Fruit fly (Drosophila melanogaster): ENCODE results near the gene Rcd4.
A peak's percentile ranks its signal among the peaks of the same experiment; 100 is the strongest.

The Rcd4 gene

DNA sequence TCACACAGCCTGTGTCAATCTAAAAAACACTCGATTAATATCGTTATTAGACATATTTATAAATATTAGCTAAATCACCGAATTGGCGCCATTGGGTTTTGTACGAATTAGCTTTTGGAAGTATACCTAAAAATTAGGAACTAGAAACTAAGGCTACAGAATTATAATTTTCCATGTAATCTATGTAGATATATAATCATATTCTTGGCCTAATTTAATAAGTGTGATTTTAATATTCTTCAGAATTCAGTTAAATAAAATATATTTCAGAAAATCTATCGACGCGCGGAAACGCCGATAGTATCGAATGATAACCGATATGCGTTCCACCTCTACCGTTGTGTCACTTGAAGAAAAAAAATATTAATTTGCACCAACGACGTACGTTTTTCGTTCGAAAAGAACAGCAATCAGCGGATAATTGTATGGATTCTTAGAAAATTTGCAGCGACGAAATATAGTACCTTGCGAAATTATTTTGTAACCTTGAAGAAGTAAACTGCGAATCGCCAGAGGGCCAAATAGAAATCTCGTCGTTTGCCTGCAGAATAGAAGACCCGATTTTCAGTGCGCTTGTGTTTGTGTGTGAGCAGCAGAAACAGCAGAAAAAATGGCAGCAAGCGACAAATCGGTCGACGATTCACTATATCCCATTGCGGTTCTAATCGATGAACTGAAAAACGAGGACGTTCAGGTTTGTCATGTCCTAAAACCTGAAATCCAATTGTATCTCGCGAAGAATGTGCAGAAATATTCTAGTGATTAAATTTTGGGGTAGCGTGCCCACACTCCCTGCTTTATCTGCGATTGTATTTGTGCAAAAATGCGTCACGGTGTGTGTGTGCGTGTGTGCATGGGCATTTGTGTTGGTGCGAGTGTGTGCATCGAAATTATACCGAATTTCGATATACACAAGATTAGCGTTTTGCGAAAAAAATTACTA lies 16.7 kb upstream of the Rcd4 start, which contains the start of gene Pp2A-29B:
Gene Pp2A-29B, plus strand, starts transcription at position 338 of the 943 bp plus-strand sequence.
- TF ChIP-seq Myb (GFP tag; optimal IDR thresholded peaks at IDR 0.05) (no peak), CG14710 (tag; optimal IDR thresholded peaks at IDR 0.05) (peak; percentile 83), YL-1 (GFP tag; optimal IDR thresholded peaks at IDR 0.05) (peak; percentile 65), CG9727 (GFP tag; optimal IDR thresholded peaks at IDR 0.05) (peak; percentile 61), Spps (tag; optimal IDR thresholded peaks at IDR 0.05) (no peak), E2f2 (GFP tag; IDR thresholded peaks at IDR 0.05) (peak; percentile 88), Sry-β (GFP tag; optimal IDR thresholded peaks at IDR 0.05) (peak; percentile 25), CG17186 (GFP tag; optimal IDR thresholded peaks at IDR 0.05) (peak; percentile 74), h (optimal IDR thresholded peaks at IDR 0.05) (no peak), CG12391 (tag; optimal IDR thresholded peaks at IDR 0.05) (peak; percentile 54), CG5245 (GFP tag; optimal IDR thresholded peaks at IDR 0.05) (no peak), CG3065 (GFP tag; optimal IDR thresholded peaks at IDR 0.05) (no peak), otp (GFP tag; IDR thresholded peaks at IDR 0.05) (no peak), Antp (GFP tag; optimal IDR thresholded peaks at IDR 0.05) (no peak), trh (GFP tag; optimal IDR thresholded peaks at IDR 0.05) (no peak), Mes4 (GFP tag; optimal IDR thresholded peaks at IDR 0.05) (no peak), yki (optimal IDR thresholded peaks at IDR 0.05) (no peak), cg (GFP tag; optimal IDR thresholded peaks at IDR 0.05) (peak; percentile 98), Awh (GFP tag; IDR thresholded peaks at IDR 0.05) (no peak), hbn (GFP tag; IDR thresholded peaks at IDR 0.05; ENCODE audit: partially characterized antibody) (peak; percentile 99), sqz (GFP tag; optimal IDR thresholded peaks at IDR 0.05) (peak; percentile 93), mam (GFP tag; optimal IDR thresholded peaks at IDR 0.05) (peak; percentile 25), Dip2 (GFP tag; IDR thresholded peaks at IDR 0.05) (no peak), da (GFP tag; optimal IDR thresholded peaks at IDR 0.05) (no peak), CG11504 (tag; optimal IDR thresholded peaks at IDR 0.05) (peak; percentile 56), CG4424 (GFP tag; optimal IDR thresholded peaks at IDR 0.05) (peak; percentile 38), CG6683 (GFP tag; optimal IDR thresholded peaks at IDR 0.05) (no peak), Scr (GFP tag; IDR thresholded peaks at IDR 0.05; ENCODE audit: partially characterized antibody) (peak; percentile 99), CG7928 (GFP tag; optimal IDR thresholded peaks at IDR 0.05) (no peak), dmrt11E (tag; optimal IDR thresholded peaks at IDR 0.05) (peak; percentile 46), CG18476 (GFP tag; optimal IDR thresholded peaks at IDR 0.05) (peak; percentile 15), CG17802 (tag; optimal IDR thresholded peaks at IDR 0.05) (no peak), CTCF (GFP tag; optimal IDR thresholded peaks at IDR 0.05) (peak; percentile 21), ham (GFP tag; IDR thresholded peaks at IDR 0.05) (no peak), eve (GFP tag; optimal IDR thresholded peaks at IDR 0.05) (no peak), MESR4 (GFP tag; optimal IDR thresholded peaks at IDR 0.05) (peak; percentile 87), Gsc (GFP tag; IDR thresholded peaks at IDR 0.05) (no peak), az2 (GFP tag; optimal IDR thresholded peaks at IDR 0.05) (peak; percentile 3), Optix (GFP tag; IDR thresholded peaks at IDR 0.05) (no peak), CG1602 (GFP tag; optimal IDR thresholded peaks at IDR 0.05) (no peak), nmo (GFP tag; optimal IDR thresholded peaks at IDR 0.05) (peak; percentile 78), row (GFP tag; IDR thresholded peaks at IDR 0.05) (peak; percentile 85), org-1 (GFP tag; optimal IDR thresholded peaks at IDR 0.05) (no peak), lola (GFP tag; optimal IDR thresholded peaks at IDR 0.05) (peak in 1 of 3 experiments; percentile 32), CG7556 (GFP tag; optimal IDR thresholded peaks at IDR 0.05) (no peak), CG10209 (GFP tag; optimal IDR thresholded peaks at IDR 0.05) (no peak), CG31224 (GFP tag; IDR thresholded peaks at IDR 0.05) (no peak), CG33213 (GFP tag; optimal IDR thresholded peaks at IDR 0.05) (no peak), chif (GFP tag; optimal IDR thresholded peaks at IDR 0.05) (no peak), BtbVII (GFP tag; optimal IDR thresholded peaks at IDR 0.05) (no peak)

Measured in whole organism, embryonic.